Worm (Caenorhabditis elegans): Measurements from ENCODE around the gene unc-104.

DNA sequence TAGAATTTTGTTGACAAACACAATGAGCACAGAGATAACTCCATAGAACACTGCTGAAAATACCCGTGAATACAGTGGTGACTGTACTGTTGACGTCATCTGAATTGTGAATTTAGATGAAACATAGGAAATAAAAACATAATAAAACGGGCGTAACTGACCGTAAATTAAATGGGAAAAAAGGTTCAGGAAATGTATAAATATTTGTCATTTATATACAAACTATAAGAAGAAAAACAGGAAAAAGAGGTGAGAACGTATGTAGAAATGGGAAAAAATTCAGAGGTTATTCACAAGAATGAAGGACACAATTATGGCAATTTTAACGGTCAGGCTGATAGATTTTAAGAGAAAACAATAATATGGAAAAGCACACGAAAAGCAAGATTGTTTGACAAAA, 17.8 kb downstream of the unc-104 start, which contains the start of gene sqv-7:
- TF ChIP-seq unc-62 (GFP tag; optimal IDR thresholded peaks at IDR 0.05) (no peak), sptf-1 (tag; optimal IDR thresholded peaks at IDR 0.05) (no peak), dsc-1 (tag; optimal IDR thresholded peaks at IDR 0.05) (no peak), lsy-2 (tag; optimal IDR thresholded peaks at IDR 0.05) (no peak), pqm-1 (tag; optimal IDR thresholded peaks at IDR 0.05) (no peak), lin-13 (GFP tag; optimal IDR thresholded peaks at IDR 0.05) (no peak), lin-15B (tag; optimal IDR thresholded peaks at IDR 0.05) (no peak), nhr-47 (tag; optimal IDR thresholded peaks at IDR 0.05) (no peak), ama-1 (optimal IDR thresholded peaks at IDR 0.05) (no peak), hlh-17 (GFP tag; optimal IDR thresholded peaks at IDR 0.05; ENCODE audit: borderline replicate concordance) (no peak), lin-39 (tag; optimal IDR thresholded peaks at IDR 0.05) (no peak), vab-15 (tag; optimal IDR thresholded peaks at IDR 0.05) (no peak), nhr-28 (tag; optimal IDR thresholded peaks at IDR 0.05) (no peak)
